Fruit fly (Drosophila melanogaster) whole organism, adult: ENCODE measurements around the gene fz2.

Source experiments
- CG11617 ChIP-seq: fragments of 200-800 bp; sonication (Bioruptor generic); optimal IDR thresholded peaks from 2 replicates; lab custom pipeline; 2017; ENCODE audit warnings: mild to moderate bottlenecking, missing biosample characterization, missing genetic modification reagents, missing genetic modification characterization
- CG12768 ChIP-seq: fragments of 200-800 bp; sonication (Bioruptor generic); optimal IDR thresholded peaks from 2 replicates; lab custom pipeline; 2017; ENCODE audit warnings: missing biosample characterization, missing genetic modification characterization, mild to moderate bottlenecking, moderate library complexity, missing genetic modification reagents
- CG14711 ChIP-seq: fragments of 200-800 bp; sonication (Bioruptor generic); optimal IDR thresholded peaks from 2 replicates; lab custom pipeline; 2018; ENCODE audit warnings: missing biosample characterization, mild to moderate bottlenecking, missing genetic modification characterization, moderate library complexity
- CG1620 ChIP-seq: fragments of 200-800 bp; sonication (Bioruptor generic); optimal IDR thresholded peaks from 2 replicates; lab custom pipeline; 2016; ENCODE audit warnings: missing biosample characterization, missing genetic modification characterization
- CG33017 ChIP-seq: fragments of 200-800 bp; sonication (Bioruptor generic); optimal IDR thresholded peaks from 2 replicates; lab custom pipeline; 2018; ENCODE audit warnings: missing biosample characterization, mild to moderate bottlenecking, missing genetic modification characterization, moderate library complexity
- CG5204 ChIP-seq: fragments of 200-800 bp; sonication (Bioruptor generic); optimal IDR thresholded peaks from 2 replicates; lab custom pipeline; 2016; ENCODE audit warnings: missing biosample characterization, missing genetic modification characterization
- CG7045 ChIP-seq: fragments of 200-800 bp; sonication (Bioruptor generic); optimal IDR thresholded peaks from 2 replicates; lab custom pipeline; 2017; ENCODE audit warnings: missing biosample characterization, mild to moderate bottlenecking, missing genetic modification characterization
- CG7101 ChIP-seq: fragments of 200-800 bp; sonication (Bioruptor generic); optimal IDR thresholded peaks from 2 replicates; lab custom pipeline; 2018; ENCODE audit warnings: missing biosample characterization, mild to moderate bottlenecking, missing genetic modification characterization, moderate library complexity
- Clk ChIP-seq: fragments of 200-800 bp; sonication (Bioruptor generic); optimal IDR thresholded peaks from 2 replicates; lab custom pipeline; 2017; ENCODE audit warnings: missing biosample characterization, missing genetic modification characterization
- Crg-1 ChIP-seq: fragments of 200-800 bp; sonication (Bioruptor generic); optimal IDR thresholded peaks from 2 replicates; lab custom pipeline; 2016; ENCODE audit warnings: missing biosample characterization, missing genetic modification characterization
- Hr96 ChIP-seq: fragments of 200-800 bp; sonication (Bioruptor generic); optimal IDR thresholded peaks from 2 replicates; lab custom pipeline; 2016; ENCODE audit warnings: missing biosample characterization, missing genetic modification characterization
- Mnt ChIP-seq: fragments of 200-800 bp; sonication (Bioruptor generic); optimal IDR thresholded peaks from 2 replicates; lab custom pipeline; 2016; ENCODE audit warnings: missing biosample characterization, mild to moderate bottlenecking, missing genetic modification characterization
- bab1 ChIP-seq: fragments of 200-800 bp; sonication (Bioruptor generic); optimal IDR thresholded peaks from 3 replicates; lab custom pipeline; 2019; ENCODE audit warnings: missing biosample characterization, mild to moderate bottlenecking, missing genetic modification characterization, moderate library complexity
- cic ChIP-seq: fragments of 200-800 bp; sonication (Bioruptor generic); optimal IDR thresholded peaks from 2 replicates; lab custom pipeline; 2017; ENCODE audit warnings: missing biosample characterization, mild to moderate bottlenecking, missing genetic modification characterization, moderate library complexity
- cnc ChIP-seq, 2 experiments: fragments of >200 bp; optimal IDR thresholded peaks; 2 replicates each; lab custom pipeline; 2017
- kay ChIP-seq: fragments of 200-800 bp; sonication (Bioruptor generic); peaks from one replicate; lab custom pipeline; 2016; ENCODE audit warnings: missing biosample characterization, missing genetic modification characterization, borderline replicate concordance
- ovo ChIP-seq: fragments of 200-800 bp; sonication (Bioruptor generic); optimal IDR thresholded peaks from 2 replicates; lab custom pipeline; 2016; ENCODE audit warnings: missing biosample characterization, missing genetic modification characterization
- pad ChIP-seq: fragments of 200-800 bp; sonication (Bioruptor generic); optimal IDR thresholded peaks from 3 replicates; lab custom pipeline; 2017; ENCODE audit warnings: missing biosample characterization, missing genetic modification characterization, mild to moderate bottlenecking, moderate library complexity, missing genetic modification reagents
- tj ChIP-seq: fragments of 200-800 bp; sonication (Bioruptor generic); optimal IDR thresholded peaks from 3 replicates; lab custom pipeline; 2017; ENCODE audit warnings: missing biosample characterization, mild to moderate bottlenecking, missing genetic modification characterization, moderate library complexity
- toe ChIP-seq: fragments of 200-800 bp; sonication (Bioruptor generic); optimal IDR thresholded peaks from 2 replicates; lab custom pipeline; 2016; ENCODE audit warnings: missing biosample characterization, missing genetic modification characterization

Gene fz2

dm6 chr3L:19164767-19165762, 70.1 kb downstream of the fz2 start:
- no peak for TF ChIP-seq bab1 (GFP tag; lab: Kevin White, UChicago)
- peak; percentile 25 for TF ChIP-seq kay (GFP tag; lab: Kevin White, UChicago)
- no peak for TF ChIP-seq Clk (GFP tag; lab: Kevin White, UChicago)

- no peak for TF ChIP-seq ovo (GFP tag; lab: Kevin White, UChicago)
- no peak for TF ChIP-seq CG12768
- TF ChIP-seq CG11617: no peak
- TF ChIP-seq CG7101 (tag; lab: Kevin White, UChicago): no peak
- TF ChIP-seq Mnt: no peak
Measured at dm6 chr3L:19163791-19164190, 71.4 kb downstream of the fz2 start.

dm6 chr3L:19162586-19163310, 72.4 kb downstream of the fz2 start:
- no peak for TF ChIP-seq toe (GFP tag; lab: Kevin White, UChicago)
- no peak for TF ChIP-seq tj
- TF ChIP-seq Clk (GFP tag; lab: Kevin White, UChicago): no peak
- TF ChIP-seq Hr96 (GFP tag; lab: Kevin White, UChicago): no peak
- no peak for TF ChIP-seq CG7045 (GFP tag; lab: Kevin White, UChicago)
- no peak for TF ChIP-seq Crg-1 (GFP tag; lab: Kevin White, UChicago)
- TF ChIP-seq CG14711 (tag; lab: Kevin White, UChicago): no peak
- no peak for TF ChIP-seq CG1620
- TF ChIP-seq Mnt: no peak
- no peak for TF ChIP-seq cnc (optimal IDR thresholded peaks at IDR 0.05; lab: Kevin White, UChicago)
- TF ChIP-seq bab1 (GFP tag; lab: Kevin White, UChicago): no peak
- no peak for TF ChIP-seq pad (GFP tag; lab: Kevin White, UChicago)

- TF ChIP-seq CG14711 (tag; lab: Kevin White, UChicago) (no peak), CG12768 (no peak), Mnt (no peak), Hr96 (GFP tag; lab: Kevin White, UChicago) (no peak), ovo (GFP tag; lab: Kevin White, UChicago) (no peak), Crg-1 (GFP tag; lab: Kevin White, UChicago) (no peak), CG33017 (tag; lab: Kevin White, UChicago) (no peak), CG7045 (GFP tag; lab: Kevin White, UChicago) (no peak), bab1 (GFP tag; lab: Kevin White, UChicago) (no peak), cnc (optimal IDR thresholded peaks at IDR 0.05; lab: Kevin White, UChicago) (no peak), CG1620 (no peak), tj (no peak), cic (GFP tag; lab: Kevin White, UChicago) (no peak), pad (GFP tag; lab: Kevin White, UChicago) (no peak)
Measured at dm6 chr3L:19161291-19161690, 73.9 kb downstream of the fz2 start.

- TF ChIP-seq Crg-1 (GFP tag; lab: Kevin White, UChicago) (no peak), kay (GFP tag; lab: Kevin White, UChicago) (no peak)
Measured at dm6 chr3L:19159894-19160293, 75.3 kb downstream of the fz2 start.

- TF ChIP-seq pad (GFP tag; lab: Kevin White, UChicago) (no peak), CG7101 (tag; lab: Kevin White, UChicago) (no peak), Crg-1 (GFP tag; lab: Kevin White, UChicago) (no peak), tj (no peak), bab1 (GFP tag; lab: Kevin White, UChicago) (no peak), CG5204 (GFP tag; lab: Kevin White, UChicago) (no peak), cnc (optimal IDR thresholded peaks at IDR 0.05; lab: Kevin White, UChicago) (no peak)
Measured at dm6 chr3L:19158343-19158742, 76.8 kb downstream of the fz2 start.

- TF ChIP-seq kay (GFP tag; lab: Kevin White, UChicago): no peak
Measured at dm6 chr3L:19156263-19156662, 78.9 kb downstream of the fz2 start.
